Worm (Caenorhabditis elegans) whole organism, L4 larva: ENCODE measurements around the gene srh-194.
"Not testable (repeated sequence)": the region's sequence is repeated elsewhere in the genome, so short reads cannot be mapped to it uniquely, and the experiment has no call there.

Source experiments
- R02D3.7 ChIP-seq: fragments of 150-350 bp; sonication (generic microtip); optimal IDR thresholded peaks from 3 replicates; lab custom pipeline; 2014; ENCODE audit warnings: missing biosample characterization, missing genetic modification characterization
- Y5F2A.4 ChIP-seq: fragments of 200-800 bp; sonication (Bioruptor generic); optimal IDR thresholded peaks from 2 replicates; lab custom pipeline; 2018; ENCODE audit warnings: mild to moderate bottlenecking, missing genetic modification characterization, missing compliant biosample characterization
- aha-1 ChIP-seq: fragments of 150-350 bp; peaks from one replicate; lab custom pipeline; 2014; ENCODE audit warnings: missing biosample characterization, missing genetic modification characterization
- arid-1 ChIP-seq: fragments of 200-800 bp; sonication (Bioruptor generic); conservative IDR thresholded peaks from 2 replicates; pipeline ENCODE4 v1.3.6; 2022; ENCODE audit warnings: missing genetic modification reagents, missing genetic modification characterization, missing compliant biosample characterization
- ceh-28 ChIP-seq: fragments of 150-350 bp; optimal IDR thresholded peaks from 2 replicates; lab custom pipeline; 2014; ENCODE audit warnings: missing biosample characterization, missing genetic modification reagents, missing genetic modification characterization
- ces-1 ChIP-seq: fragments of 150-350 bp; sonication (generic microtip); optimal IDR thresholded peaks from 4 replicates; lab custom pipeline; 2014; ENCODE audit warnings: missing biosample characterization, missing genetic modification reagents, missing genetic modification characterization
- ctbp-1 ChIP-seq: fragments of 200-800 bp; sonication (Bioruptor generic); IDR thresholded peaks from 2 replicates; pipeline ENCODE4 v1.3.6; 2022; ENCODE audit warnings: missing genetic modification reagents, missing genetic modification characterization, missing compliant biosample characterization
- dmd-9 ChIP-seq: fragments of 200-800 bp; sonication (Bioruptor generic); IDR thresholded peaks from 2 replicates; pipeline ENCODE4 v1.3.6; 2022; ENCODE audit warnings: missing genetic modification reagents, missing genetic modification characterization, missing compliant biosample characterization
- hmg-1.1 ChIP-seq: fragments of 200-800 bp; sonication (Bioruptor generic); IDR thresholded peaks from 2 replicates; pipeline ENCODE4 v1.3.6; 2022; ENCODE audit warnings: missing genetic modification reagents, missing genetic modification characterization, missing compliant biosample characterization
- jun-1 ChIP-seq: fragments of 150-350 bp; optimal IDR thresholded peaks from 2 replicates; lab custom pipeline; 2014; ENCODE audit warnings: missing biosample characterization, missing genetic modification reagents, missing genetic modification characterization
- lsy-2 ChIP-seq, 2 experiments: fragments of 150-350 bp in 1 of 2; sonication (generic microtip) in 1 of 2; optimal IDR thresholded peaks; 2 replicates each; lab custom pipeline; 2014 to 2017; ENCODE audit warnings: missing biosample characterization in 2 of 2, missing genetic modification characterization in 2 of 2
- nhr-11 ChIP-seq: fragments of 150-350 bp; optimal IDR thresholded peaks from 2 replicates; lab custom pipeline; 2014; ENCODE audit warnings: missing biosample characterization, missing genetic modification characterization
- nhr-111 ChIP-seq: fragments of 200-800 bp; sonication (Bioruptor generic); optimal IDR thresholded peaks from 2 replicates; lab custom pipeline; 2018; ENCODE audit warnings: mild to moderate bottlenecking, missing genetic modification characterization, missing compliant biosample characterization
- nhr-25 ChIP-seq: sonication (generic microtip); optimal IDR thresholded peaks from 2 replicates; lab custom pipeline; 2017; ENCODE audit warnings: missing genetic modification characterization, mild to moderate bottlenecking, missing compliant biosample characterization, antibody characterized with exemption, moderate library complexity, borderline replicate concordance; ENCODE audit not compliant: insufficient read depth
- nhr-6 ChIP-seq: fragments of 150-350 bp; optimal IDR thresholded peaks from 2 replicates; lab custom pipeline; 2014; ENCODE audit warnings: missing biosample characterization, missing genetic modification characterization
- spr-3 ChIP-seq: fragments of 200-800 bp; sonication (Bioruptor generic); optimal IDR thresholded peaks from 2 replicates; lab custom pipeline; 2018; ENCODE audit warnings: mild to moderate bottlenecking, missing genetic modification characterization, missing compliant biosample characterization
- tag-97 ChIP-seq: fragments of 200-800 bp; sonication (Bioruptor generic); IDR thresholded peaks from 2 replicates; pipeline ENCODE4 v1.3.6; 2022; ENCODE audit warnings: missing genetic modification characterization, missing compliant biosample characterization
- unc-62 ChIP-seq, 3 experiments: fragments of 150-350 bp in 1 of 3; sonication (generic microtip); optimal IDR thresholded peaks in 2 of 3; peaks in 1 of 3; 1 replicate in 1 of 3; 2 replicates in 2 of 3; lab custom pipeline; 2014 to 2017; ENCODE audit warnings: missing biosample characterization in 3 of 3, missing genetic modification characterization in 3 of 3, missing genetic modification reagents in 3 of 3, missing genotype in 1 of 3

Gene srh-194

DNA sequence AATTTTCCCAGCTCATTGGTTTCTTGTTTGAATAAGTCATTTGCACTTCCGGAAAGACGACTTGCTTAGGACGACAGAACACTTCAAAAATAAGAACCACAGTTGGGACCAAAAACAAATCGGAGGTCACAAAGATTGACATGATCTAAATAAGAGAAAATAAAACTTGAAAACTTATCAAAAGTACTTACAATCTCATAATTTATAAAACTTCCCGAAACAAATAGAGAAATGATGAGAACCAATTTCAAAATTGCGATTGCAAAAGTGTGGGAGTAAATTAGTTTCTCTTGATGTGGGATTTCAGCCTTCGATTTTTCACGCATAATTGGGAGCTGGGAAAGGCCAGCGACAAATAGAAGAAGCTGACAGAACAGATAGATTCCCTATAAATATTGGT lies 5.3 kb upstream of the srh-194 start, which contains the start of gene ZC132.11 (continued):
- TF ChIP-seq ceh-28: no peak

DNA sequence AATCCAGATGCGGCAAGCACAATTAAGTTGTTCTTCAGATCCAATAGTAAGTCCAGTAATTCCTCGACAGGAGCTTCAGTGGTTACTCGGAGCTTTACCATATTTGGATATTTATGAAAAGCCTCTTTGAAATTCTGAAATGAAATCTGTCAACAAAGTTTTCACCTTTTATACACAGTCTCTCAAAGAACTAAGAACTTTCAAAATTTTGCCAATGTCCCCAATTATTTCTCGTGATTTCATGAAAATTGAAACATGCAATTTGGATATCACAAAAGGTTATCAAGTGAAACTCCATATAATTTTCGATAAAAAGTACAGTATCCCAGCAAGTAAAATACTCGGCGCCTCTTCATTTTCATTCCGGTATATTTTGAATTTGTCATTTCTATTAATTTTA lies 2.6 kb upstream of the srh-194 start, which contains the start of gene F47D2.11:
Gene F47D2.11 (minus strand): TSS at position 101 of the 400 bp plus-strand sequence.
- TF ChIP-seq Y5F2A.4 (GFP tag; lab: Kevin White, UChicago) (no peak), unc-62 (GFP tag; optimal IDR thresholded peaks at IDR 0.05 in 1 of 2; lab: Kevin White, UChicago) (peak in 1 of 2 experiments; percentile 14), unc-62 (tag; optimal IDR thresholded peaks at IDR 0.05; lab: Kevin White, UChicago) (no peak)

DNA sequence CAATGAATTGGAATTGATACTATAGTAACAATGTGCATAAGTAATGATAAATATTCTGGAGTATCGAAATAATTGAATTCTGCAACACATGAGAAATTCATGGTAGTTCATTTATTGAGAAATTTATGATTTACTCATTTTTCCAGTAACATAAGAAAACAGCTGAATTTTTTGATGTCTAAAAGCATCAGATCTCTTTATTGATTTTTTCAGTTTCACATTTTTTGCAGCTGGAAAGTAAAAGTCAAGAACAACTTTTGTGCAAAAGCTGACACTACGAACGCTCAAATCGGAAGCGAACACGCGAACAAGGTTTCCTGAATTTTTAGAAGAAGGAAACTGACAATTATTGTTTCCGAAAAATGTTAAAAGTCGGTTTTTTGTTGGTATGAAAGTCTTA lies 3.2 kb downstream of the srh-194 start, which contains the start of gene srh-193:
Gene srh-193 (minus strand): TSS at position 101 of the 400 bp plus-strand sequence.
- TF ChIP-seq aha-1 (tag; lab: Kevin White, UChicago): peak; percentile 0

DNA sequence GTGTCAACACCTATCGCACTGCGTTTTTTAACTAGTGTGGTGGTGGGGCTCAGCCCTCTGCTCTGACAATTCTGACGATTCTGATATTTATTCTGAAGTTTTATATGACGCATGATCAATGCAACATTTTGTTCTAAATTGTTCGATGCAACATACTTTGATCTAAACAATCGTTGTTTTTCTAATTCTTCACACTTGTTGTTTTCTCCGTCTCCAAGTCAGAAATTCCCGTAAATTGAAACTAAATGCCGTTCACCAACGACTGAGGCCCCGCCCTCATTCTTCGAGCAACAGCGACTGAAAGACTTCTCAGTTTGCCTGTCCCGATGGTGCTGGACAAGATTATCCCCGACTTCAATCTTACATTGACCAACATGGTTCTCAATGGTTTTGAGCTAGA lies 8.6 kb downstream of the srh-194 start, which contains the start of gene srt-19:
Gene srt-19 (plus strand): TSS at position 301 of the 400 bp plus-strand sequence.
- not testable (repeated sequence) for TF ChIP-seq dmd-9 (GFP tag; lab: Robert Waterston, UW); nhr-111 (GFP tag; lab: Kevin White, UChicago); nhr-11

DNA sequence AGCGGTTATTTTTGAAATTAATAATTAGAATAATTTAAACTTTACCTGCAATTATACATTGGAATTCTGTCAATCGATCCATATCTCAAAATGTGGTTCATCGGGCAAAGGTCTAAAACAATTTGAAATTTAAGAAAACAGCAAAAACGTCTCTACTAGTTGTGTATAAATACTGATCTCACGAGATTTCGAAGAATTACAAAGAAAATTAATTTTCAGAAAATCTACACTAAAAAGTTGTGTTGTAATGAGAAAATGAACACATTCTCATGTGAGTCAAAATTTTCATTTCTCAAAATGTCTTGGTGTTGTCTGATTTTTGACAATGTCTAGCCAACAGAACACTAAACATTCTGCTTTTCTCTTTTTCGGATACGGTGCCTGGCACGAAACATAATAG lies 11.6 kb downstream of the srh-194 start, which contains the start of gene srt-37:
Gene srt-37 (minus strand): TSS at position 101 of the 400 bp plus-strand sequence.
- TF ChIP-seq tag-97 (GFP tag; lab: Robert Waterston, UW); nhr-11; nhr-25: not testable (repeated sequence)

DNA sequence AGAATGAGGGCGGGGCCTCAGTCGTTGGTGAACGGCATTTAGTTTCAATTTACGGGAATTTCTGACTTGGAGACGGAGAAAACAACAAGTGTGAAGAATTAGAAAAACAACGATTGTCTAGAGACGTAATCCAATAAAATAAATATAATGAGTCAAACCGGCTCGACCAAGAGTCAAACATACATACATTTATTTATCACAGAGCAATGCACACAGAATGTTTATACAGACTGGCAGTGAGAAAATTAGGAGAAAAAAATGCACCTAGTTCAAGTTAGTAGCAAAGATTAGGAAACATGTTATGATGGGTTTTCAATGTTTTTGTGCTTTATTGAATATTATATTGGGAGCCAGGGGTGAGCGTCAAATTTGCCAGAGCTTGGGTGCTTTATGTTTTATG lies 14.6 kb downstream of the srh-194 start, which contains the start of gene srt-20:
Gene srt-20 (minus strand): TSS at position 101 of the 400 bp plus-strand sequence.
- not testable (repeated sequence) for TF ChIP-seq ces-1; jun-1; hmg-1.1 (GFP tag; lab: Robert Waterston, UW)

DNA sequence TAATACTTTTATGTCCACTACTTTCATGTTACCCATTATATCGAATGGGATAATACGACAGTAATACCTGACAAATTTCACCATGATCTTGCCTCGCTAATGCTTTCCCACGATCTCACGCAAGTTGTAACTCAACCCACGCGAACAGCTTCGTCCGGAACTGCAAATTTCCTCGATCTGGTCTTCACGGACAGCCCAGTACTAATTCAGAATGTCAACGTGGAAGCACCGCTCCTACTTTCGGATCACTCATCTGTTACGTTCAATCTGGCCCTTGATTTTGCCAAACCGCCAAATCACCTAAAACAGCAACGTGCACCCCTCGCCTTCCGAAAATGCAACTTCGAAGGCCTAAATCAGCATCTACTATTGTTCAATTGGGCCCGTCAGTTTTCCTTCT lies 20.0 kb downstream of the srh-194 start:
- TF ChIP-seq aha-1 (tag; lab: Kevin White, UChicago) (peak; percentile 40), unc-62 (GFP tag; optimal IDR thresholded peaks at IDR 0.05 in 1 of 2; lab: Kevin White, UChicago) (peak in 1 of 2 experiments; percentile 91), unc-62 (tag; optimal IDR thresholded peaks at IDR 0.05; lab: Kevin White, UChicago) (no peak), spr-3 (no peak)

DNA sequence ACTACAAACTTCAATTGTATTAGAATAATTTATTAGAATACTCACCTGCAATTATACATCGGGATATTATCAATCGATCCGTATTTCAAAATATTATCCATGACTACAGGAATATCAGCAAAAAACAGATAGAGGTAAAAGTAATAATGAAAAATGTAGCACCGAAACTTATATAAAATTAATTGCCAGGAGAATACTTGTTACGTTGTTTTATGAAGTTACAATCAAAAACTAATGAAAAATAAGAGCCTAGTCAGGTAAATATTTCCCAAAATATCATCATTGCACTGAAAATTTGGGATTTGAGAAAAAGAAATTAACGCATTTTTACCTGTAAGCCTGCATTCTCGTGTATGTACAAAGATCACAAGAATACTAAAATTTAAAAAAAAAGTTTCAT lies 22.1 kb downstream of the srh-194 start, which contains the start of gene srt-38:
Gene srt-38 (minus strand): TSS at position 101 of the 400 bp plus-strand sequence.
- not testable (repeated sequence) for TF ChIP-seq R02D3.7; lsy-2 (tag; optimal IDR thresholded peaks at IDR 0.05; lab: Kevin White, UChicago); arid-1 (GFP tag; lab: Robert Waterston, UW)
- TF ChIP-seq, all 104 proteins: peak for 0; not testable (repeated sequence) for 104

DNA sequence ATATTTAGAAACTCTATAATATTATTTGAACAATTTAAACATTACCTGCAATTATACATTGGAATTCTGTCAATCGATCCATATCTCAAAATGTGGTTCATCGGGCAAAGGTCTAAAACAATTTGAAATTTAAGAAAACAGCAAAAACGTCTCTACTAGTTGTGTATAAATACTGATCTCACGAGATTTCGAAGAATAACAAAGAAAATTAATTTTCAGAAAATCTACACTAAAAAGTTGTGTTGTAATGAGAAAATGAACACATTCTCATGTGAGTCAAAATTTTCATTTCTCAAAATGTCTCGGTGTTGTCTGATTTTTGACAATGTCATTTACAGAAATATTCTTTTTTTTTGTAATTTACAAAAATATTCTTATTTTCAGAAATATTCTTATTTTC lies 25.1 kb downstream of the srh-194 start, which contains the start of gene srt-36:
Gene srt-36 (minus strand): TSS at position 101 of the 400 bp plus-strand sequence.
- TF ChIP-seq arid-1 (GFP tag; lab: Robert Waterston, UW); nhr-6 (tag; lab: Kevin White, UChicago); hmg-1.1 (GFP tag; lab: Robert Waterston, UW): not testable (repeated sequence)

DNA sequence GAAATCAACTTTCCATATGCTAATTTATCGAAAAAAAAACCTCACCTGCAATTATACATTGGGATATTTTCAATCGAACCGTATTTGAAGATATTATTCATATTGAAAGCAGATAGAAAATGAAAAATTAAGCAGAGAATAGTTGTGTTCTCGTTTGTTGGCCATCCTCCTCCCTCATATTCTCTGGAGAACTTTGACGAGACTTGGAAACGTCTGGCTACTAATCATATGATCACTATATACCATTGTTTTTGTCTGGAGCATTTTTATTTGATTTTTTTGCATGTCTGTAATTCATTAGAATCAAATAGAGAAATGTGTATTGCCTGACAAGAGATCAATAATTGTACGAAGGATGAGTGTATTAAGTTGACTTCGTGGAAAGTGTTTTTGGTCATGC lies 28.8 kb downstream of the srh-194 start, which contains the start of gene srt-35:
Gene srt-35 (minus strand): TSS at position 101 of the 400 bp plus-strand sequence.
- TF ChIP-seq ctbp-1 (GFP tag; lab: Robert Waterston, UW) (no peak), nhr-25 (no peak), aha-1 (tag; lab: Kevin White, UChicago) (peak; percentile 46)
